Worm (Caenorhabditis elegans): Measurements from ENCODE around the gene let-70.

let-70 gene

ce11 chrIV:11082789-11083235, 759 bp upstream of the let-70 start (continued):
- TF ChIP-seq somi-1 (GFP tag; optimal IDR thresholded peaks at IDR 0.05) (peak; percentile 74), ztf-3 (GFP tag; optimal IDR thresholded peaks at IDR 0.05) (no peak), mel-28 (tag; optimal IDR thresholded peaks at IDR 0.05; ENCODE audit: borderline replicate concordance) (peak; percentile 65), madf-3 (GFP tag; IDR thresholded peaks at IDR 0.05) (0 out of 2 replicates have a peak, but pooled peaks have one; percentile 69), F52B5.7 (tag; optimal IDR thresholded peaks at IDR 0.05) (peak; percentile 11), chd-7 (tag; optimal IDR thresholded peaks at IDR 0.05) (peak; percentile 90), nfyb-1 (GFP tag; IDR thresholded peaks at IDR 0.05) (peak; percentile 90), dpff-1 (tag; optimal IDR thresholded peaks at IDR 0.05) (no peak), madf-6 (GFP tag; IDR thresholded peaks at IDR 0.05) (peak; percentile 12; the same call in 1 of the 2 replicates), athp-1 (tag; optimal IDR thresholded peaks at IDR 0.05) (peak; percentile 85), snpc-1.1 (tag; optimal IDR thresholded peaks at IDR 0.05; ENCODE audit: insufficient read depth) (no peak), attf-5 (GFP tag; optimal IDR thresholded peaks at IDR 0.05) (peak; percentile 89), nhr-179 (tag; optimal IDR thresholded peaks at IDR 0.05) (no peak), akir-1 (GFP tag; optimal IDR thresholded peaks at IDR 0.05) (peak; percentile 51), ceh-100 (GFP tag; IDR thresholded peaks at IDR 0.05) (peak; percentile 15; the same call in 1 of the 2 replicates), B0261.1 (tag; optimal IDR thresholded peaks at IDR 0.05) (peak; percentile 8), F55B11.4 (tag; optimal IDR thresholded peaks at IDR 0.05; ENCODE audit: borderline replicate concordance, insufficient read depth) (no peak), Y67H2A.10 (GFP tag; conservative IDR thresholded peaks at IDR 0.05) (peak; percentile 54; the same call in 1 of the 2 replicates), lin-40 (tag; optimal IDR thresholded peaks at IDR 0.05) (peak; percentile 93), aptf-3 (GFP tag; IDR thresholded peaks at IDR 0.05) (no peak), hrde-1 (tag; optimal IDR thresholded peaks at IDR 0.05; ENCODE audit: borderline replicate concordance) (no peak), mes-4 (tag; optimal IDR thresholded peaks at IDR 0.05) (no peak), rec-8 (tag; optimal IDR thresholded peaks at IDR 0.05) (peak in 1 of 2 experiments; percentile 7), attf-6 (GFP tag; IDR thresholded peaks at IDR 0.05) (peak; percentile 13; the same call in 1 of the 2 replicates), unc-130 (GFP tag; optimal IDR thresholded peaks at IDR 0.05) (no peak), hmg-1.2 (GFP tag; IDR thresholded peaks at IDR 0.05) (peak; percentile 94), K11D2.4 (GFP tag; IDR thresholded peaks at IDR 0.05) (peak; percentile 86; the same call in 1 of the 2 replicates), ztf-18 (tag; optimal IDR thresholded peaks at IDR 0.05) (peak; percentile 69), sptf-2 (GFP tag; optimal IDR thresholded peaks at IDR 0.05) (no peak), zfh-2 (GFP tag; conservative IDR thresholded peaks at IDR 0.05) (peak; percentile 95), ceh-58 (GFP tag; IDR thresholded peaks at IDR 0.05) (no peak), him-1 (tag; optimal IDR thresholded peaks at IDR 0.05) (no peak), F39B2.1 (GFP tag; IDR thresholded peaks at IDR 0.05) (0 out of 2 replicates have a peak, but pooled peaks have one; percentile 12), mxl-1 (tag; optimal IDR thresholded peaks at IDR 0.05) (no peak), tbx-9 (tag; optimal IDR thresholded peaks at IDR 0.05; ENCODE audit: borderline replicate concordance) (no peak), lin-35 (GFP tag; optimal IDR thresholded peaks at IDR 0.05) (peak in 1 of 3 experiments; percentile 87), zim-3 (tag; optimal IDR thresholded peaks at IDR 0.05) (peak; percentile 44), repo-1 (tag; optimal IDR thresholded peaks at IDR 0.05) (peak; percentile 79), hmg-20 (GFP tag; IDR thresholded peaks at IDR 0.05) (0 out of 2 replicates have a peak, but pooled peaks have one; percentile 16), F57A8.1 (GFP tag; optimal IDR thresholded peaks at IDR 0.05) (no peak), dpl-1 (GFP tag; optimal IDR thresholded peaks at IDR 0.05) (no peak), C06A6.2 (GFP tag; conservative IDR thresholded peaks at IDR 0.05) (peak; percentile 89), cebp-2 (GFP tag; IDR thresholded peaks at IDR 0.05) (no peak), ztf-25 (GFP tag; IDR thresholded peaks at IDR 0.05) (0 out of 2 replicates have a peak, but pooled peaks have one; percentile 26), efl-1 (GFP tag; optimal IDR thresholded peaks at IDR 0.05) (no peak), nhr-27 (tag; optimal IDR thresholded peaks at IDR 0.05) (no peak), aptf-2 (GFP tag; conservative IDR thresholded peaks at IDR 0.05) (no peak), bed-1 (GFP tag; IDR thresholded peaks at IDR 0.05) (no peak)

All from whole organism, young adult.